Worm (Caenorhabditis elegans) whole organism, L3 larva: ENCODE measurements around the gene F49E8.8.

ENCODE experiments used
- aly-2 ChIP-seq: fragments of 150-350 bp; optimal IDR thresholded peaks from 2 replicates; lab custom pipeline; 2014; ENCODE audit warnings: missing biosample characterization, missing genetic modification characterization
- ama-1 ChIP-seq: fragments of 150-350 bp; optimal IDR thresholded peaks from 2 replicates; lab custom pipeline; 2018
- lsy-12 ChIP-seq: sonication (generic microtip); optimal IDR thresholded peaks from 2 replicates; lab custom pipeline; 2016; ENCODE audit warnings: mild to moderate bottlenecking, missing genetic modification characterization, missing compliant biosample characterization
- nhr-11 ChIP-seq: fragments of 150-350 bp; optimal IDR thresholded peaks from 2 replicates; lab custom pipeline; 2014; ENCODE audit warnings: missing biosample characterization, missing genetic modification characterization
- nhr-12 ChIP-seq: fragments of 150-350 bp; optimal IDR thresholded peaks from 2 replicates; lab custom pipeline; 2014; ENCODE audit warnings: missing biosample characterization, missing genetic modification characterization
- nhr-76 ChIP-seq: fragments of 150-350 bp; sonication (generic microtip); optimal IDR thresholded peaks from 5 replicates; lab custom pipeline; 2014; ENCODE audit warnings: missing biosample characterization, missing genetic modification characterization
- pha-4 ChIP-seq: fragments of 150-350 bp; optimal IDR thresholded peaks from 2 replicates; lab custom pipeline; 2014; ENCODE audit warnings: missing biosample characterization, missing genetic modification reagents, missing genetic modification characterization
- pqm-1 ChIP-seq: fragments of 150-350 bp; optimal IDR thresholded peaks from 2 replicates; lab custom pipeline; 2017; ENCODE audit warnings: missing biosample characterization, missing genetic modification characterization, inconsistent platforms
- skn-1 ChIP-seq: fragments of 150-350 bp; optimal IDR thresholded peaks from 2 replicates; lab custom pipeline; 2014; ENCODE audit warnings: missing biosample characterization, missing genetic modification characterization
- snpc-4 ChIP-seq: fragments of 150-350 bp; optimal IDR thresholded peaks from 2 replicates; lab custom pipeline; 2014; ENCODE audit warnings: missing biosample characterization, missing genetic modification characterization
- unc-39 ChIP-seq: sonication (generic microtip); optimal IDR thresholded peaks from 4 replicates; lab custom pipeline; 2017; ENCODE audit warnings: missing biosample characterization, missing genetic modification characterization
- unc-62 ChIP-seq: fragments of 150-350 bp; sonication (generic microtip); optimal IDR thresholded peaks from 4 replicates; lab custom pipeline; 2014; ENCODE audit warnings: missing biosample characterization, missing genetic modification reagents, missing genetic modification characterization

ce11 chrIV:7575147-7575768 is 18.8 kb downstream of the F49E8.8 start, which contains the start of gene cec-4:
- no peak for TF ChIP-seq snpc-4 (tag; lab: Kevin White, UChicago)
- no peak for TF ChIP-seq ama-1 (lab: Kevin White, UChicago)
- no peak for TF ChIP-seq pqm-1 (tag; lab: Kevin White, UChicago)
- TF ChIP-seq nhr-76 (tag; lab: Kevin White, UChicago) = no peak
- TF ChIP-seq lsy-12 (tag; lab: Kevin White, UChicago) = no peak
- no peak for TF ChIP-seq unc-39 (tag; lab: Kevin White, UChicago)
- TF ChIP-seq nhr-11 (tag; lab: Kevin White, UChicago) = no peak
- no peak for TF ChIP-seq aly-2 (tag; lab: Kevin White, UChicago)
- TF ChIP-seq unc-62 (GFP tag; lab: Kevin White, UChicago) = no peak
- no peak for TF ChIP-seq nhr-12 (tag; lab: Kevin White, UChicago)
- TF ChIP-seq pha-4 (tag; lab: Kevin White, UChicago) = no peak
- no peak for TF ChIP-seq skn-1 (tag; lab: Kevin White, UChicago)
